Worm (Caenorhabditis elegans) whole organism, young adult: ENCODE results near the gene col-146.
A peak's percentile ranks its signal among the peaks of the same experiment; 100 is the strongest.

ENCODE experiments used
- C06A6.2 ChIP-seq: fragments of 200-800 bp; sonication (Bioruptor generic); conservative IDR thresholded peaks from 2 replicates; pipeline ENCODE4 v1.3.6; 2022; ENCODE audit warnings: missing genetic modification characterization, missing compliant biosample characterization
- F55B11.4 ChIP-seq: sonication (generic microtip); optimal IDR thresholded peaks from 2 replicates; lab custom pipeline; 2016; ENCODE audit warnings: missing compliant biosample characterization, missing genetic modification characterization, borderline replicate concordance; ENCODE audit not compliant: insufficient read depth
- K12H6.12 ChIP-seq: fragments of 200-800 bp; sonication (Bioruptor generic); optimal IDR thresholded peaks from 2 replicates; lab custom pipeline; 2018; ENCODE audit warnings: mild to moderate bottlenecking, missing genetic modification characterization, missing compliant biosample characterization
- T26A5.8 ChIP-seq: sonication (generic microtip); optimal IDR thresholded peaks from 2 replicates; lab custom pipeline; 2016; ENCODE audit warnings: missing genetic modification characterization, missing compliant biosample characterization
- Y56A3A.18 ChIP-seq: fragments of 200-800 bp; sonication (Bioruptor generic); IDR thresholded peaks from 2 replicates; pipeline ENCODE4 v1.3.6; 2022; ENCODE audit warnings: missing genetic modification reagents, missing genetic modification characterization, missing compliant biosample characterization
- Y79H2A.3 ChIP-seq: fragments of 200-800 bp; sonication (Bioruptor generic); conservative IDR thresholded peaks from 2 replicates; pipeline ENCODE4 v1.3.6; 2022; ENCODE audit warnings: missing genetic modification reagents, missing genetic modification characterization, missing compliant biosample characterization
- ZK185.1 ChIP-seq: sonication (generic microtip); optimal IDR thresholded peaks from 2 replicates; lab custom pipeline; 2016; ENCODE audit warnings: mild to moderate bottlenecking, missing genetic modification characterization, missing compliant biosample characterization; ENCODE audit not compliant: poor library complexity, severe bottlenecking
- atf-7 ChIP-seq: sonication (generic microtip); optimal IDR thresholded peaks from 2 replicates; lab custom pipeline; 2017; ENCODE audit warnings: mild to moderate bottlenecking, missing genetic modification characterization, missing compliant biosample characterization
- attf-6 ChIP-seq: fragments of 200-800 bp; sonication (Bioruptor generic); IDR thresholded peaks from 2 replicates; pipeline ENCODE4 v1.3.6; 2022; ENCODE audit warnings: missing genetic modification reagents, missing genetic modification characterization, missing compliant biosample characterization
- bed-1 ChIP-seq: fragments of 200-800 bp; sonication (Bioruptor generic); IDR thresholded peaks from 2 replicates; pipeline ENCODE4 v1.3.6; 2022; ENCODE audit warnings: missing genetic modification reagents, missing genetic modification characterization, missing compliant biosample characterization
- bed-2 ChIP-seq: fragments of 200-800 bp; sonication (Bioruptor generic); IDR thresholded peaks from 2 replicates; pipeline ENCODE4 v1.3.6; 2022; ENCODE audit warnings: missing genetic modification reagents, missing genetic modification characterization, missing compliant biosample characterization
- ccch-3 ChIP-seq: fragments of 200-800 bp; sonication (Bioruptor generic); optimal IDR thresholded peaks from 2 replicates; lab custom pipeline; 2018; ENCODE audit warnings: mild to moderate bottlenecking, missing genetic modification characterization, missing compliant biosample characterization
- cebp-2 ChIP-seq: fragments of 200-800 bp; sonication (Bioruptor generic); IDR thresholded peaks from 2 replicates; pipeline ENCODE4 v1.3.6; 2022; ENCODE audit warnings: missing genetic modification characterization, missing compliant biosample characterization
- chd-7 ChIP-seq: sonication (generic microtip); optimal IDR thresholded peaks from 2 replicates; lab custom pipeline; 2016; ENCODE audit warnings: mild to moderate bottlenecking, missing genetic modification characterization, moderate library complexity, missing compliant biosample characterization
- dox-1 ChIP-seq: fragments of 200-800 bp; sonication (Bioruptor generic); IDR thresholded peaks from 2 replicates; pipeline ENCODE4 v1.3.6; 2022; ENCODE audit warnings: missing genetic modification reagents, missing genetic modification characterization, missing compliant biosample characterization
- egl-18 ChIP-seq: fragments of 200-800 bp; sonication (Bioruptor generic); IDR thresholded peaks from 2 replicates; pipeline ENCODE4 v1.3.6; 2022; ENCODE audit warnings: missing genetic modification reagents, missing genetic modification characterization, missing compliant biosample characterization
- egrh-3 ChIP-seq: fragments of 200-800 bp; sonication (Bioruptor generic); IDR thresholded peaks from 2 replicates; pipeline ENCODE4 v1.3.6; 2022; ENCODE audit warnings: missing genetic modification reagents, missing genetic modification characterization, missing compliant biosample characterization
- hsf-1 ChIP-seq: fragments of 200-800 bp; sonication (Bioruptor generic); IDR thresholded peaks from 2 replicates; pipeline ENCODE4 v1.3.6; 2022; ENCODE audit warnings: missing genetic modification reagents, missing genetic modification characterization, missing compliant biosample characterization
- let-526 ChIP-seq: fragments of 200-800 bp; sonication (Bioruptor generic); IDR thresholded peaks from 2 replicates; pipeline ENCODE4 v1.3.6; 2022; ENCODE audit warnings: missing genetic modification reagents, missing genetic modification characterization, missing compliant biosample characterization
- lin-54 ChIP-seq: fragments of 200-800 bp; sonication (Bioruptor generic); optimal IDR thresholded peaks from 2 replicates; lab custom pipeline; 2018; ENCODE audit warnings: mild to moderate bottlenecking, missing genetic modification characterization, missing compliant biosample characterization
- lsy-27 ChIP-seq: sonication (generic microtip); optimal IDR thresholded peaks from 2 replicates; lab custom pipeline; 2017; ENCODE audit warnings: missing genetic modification characterization, mild to moderate bottlenecking, missing compliant biosample characterization, antibody characterized with exemption, missing genotype, borderline replicate concordance; ENCODE audit not compliant: insufficient read depth
- madf-3 ChIP-seq: fragments of 200-800 bp; sonication (Bioruptor generic); IDR thresholded peaks from 2 replicates; pipeline ENCODE4 v1.3.6; 2022; ENCODE audit warnings: missing genetic modification reagents, missing genetic modification characterization, missing compliant biosample characterization
- mcd-1 ChIP-seq: fragments of 200-800 bp; sonication (Bioruptor generic); IDR thresholded peaks from 2 replicates; pipeline ENCODE4 v1.3.6; 2022; ENCODE audit warnings: missing genetic modification reagents, missing genetic modification characterization, missing compliant biosample characterization
- mel-28 ChIP-seq: sonication (generic microtip); optimal IDR thresholded peaks from 2 replicates; lab custom pipeline; 2016; ENCODE audit warnings: borderline replicate concordance, mild to moderate bottlenecking, missing genetic modification characterization, missing compliant biosample characterization
- mxl-1 ChIP-seq: sonication (generic microtip); optimal IDR thresholded peaks from 2 replicates; lab custom pipeline; 2016; ENCODE audit warnings: missing genetic modification characterization, missing compliant biosample characterization
- nfya-1 ChIP-seq: sonication (generic microtip); optimal IDR thresholded peaks from 2 replicates; lab custom pipeline; 2017; ENCODE audit warnings: antibody characterized with exemption, missing compliant biosample characterization, missing genetic modification characterization, borderline replicate concordance; ENCODE audit not compliant: insufficient read depth
- nhr-179 ChIP-seq: sonication (generic microtip); optimal IDR thresholded peaks from 2 replicates; lab custom pipeline; 2016; ENCODE audit warnings: mild to moderate bottlenecking, missing genetic modification characterization, missing compliant biosample characterization
- nhr-80 ChIP-seq: sonication (generic microtip); optimal IDR thresholded peaks from 2 replicates; lab custom pipeline; 2016; ENCODE audit warnings: missing genetic modification characterization, missing compliant biosample characterization
- rec-8 ChIP-seq, 2 experiments: sonication (generic microtip); optimal IDR thresholded peaks; 2 replicates each; lab custom pipeline; 2016; ENCODE audit warnings: mild to moderate bottlenecking in 2 of 2, missing genetic modification characterization in 2 of 2, missing genetic modification reagents in 2 of 2, missing genotype in 2 of 2, missing biosample characterization in 1 of 2, missing compliant biosample characterization in 1 of 2, moderate library complexity in 1 of 2
- sptf-2 ChIP-seq: fragments of 200-800 bp; sonication (Bioruptor generic); optimal IDR thresholded peaks from 2 replicates; lab custom pipeline; 2018; ENCODE audit warnings: mild to moderate bottlenecking, missing genetic modification characterization, missing compliant biosample characterization
- ztf-3 ChIP-seq: fragments of 200-800 bp; sonication (Bioruptor generic); optimal IDR thresholded peaks from 2 replicates; lab custom pipeline; 2018; ENCODE audit warnings: mild to moderate bottlenecking, missing genetic modification characterization, missing compliant biosample characterization
- ztf-6 ChIP-seq: fragments of 200-800 bp; sonication (Bioruptor generic); IDR thresholded peaks from 2 replicates; pipeline ENCODE4 v1.3.6; 2022; ENCODE audit warnings: missing genetic modification reagents, missing genetic modification characterization, missing compliant biosample characterization

The col-146 gene

DNA sequence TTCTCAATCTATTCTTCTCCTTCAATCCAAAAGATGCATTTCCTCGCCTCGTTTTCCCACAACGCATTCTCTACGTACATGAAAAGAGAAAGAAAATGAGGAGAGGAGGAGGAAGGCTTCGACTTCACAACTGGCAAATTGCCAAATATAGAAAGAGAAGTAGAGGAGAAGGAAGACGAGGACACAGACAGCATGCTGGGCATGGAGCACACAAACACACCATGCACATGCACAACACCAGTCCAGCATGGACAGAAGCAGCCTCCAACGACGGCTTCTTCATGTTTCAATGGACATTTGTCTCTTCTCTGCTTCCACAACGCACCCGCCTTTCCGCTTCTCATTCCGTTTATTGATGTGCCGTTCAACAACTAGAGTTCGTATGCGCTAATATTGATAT is 34.9 kb downstream of the col-146 start:
- TF ChIP-seq bed-2 (GFP tag; lab: Robert Waterston, UW) (no peak), K12H6.12 (tag; lab: Kevin White, UChicago) (peak; percentile 5), Y56A3A.18 (0 out of 2 replicates have a peak, but pooled peaks have one; percentile 28), atf-7 (tag; lab: Kevin White, UChicago) (no peak), ztf-6 (no peak), ZK185.1 (tag; lab: Kevin White, UChicago) (peak; percentile 21)

DNA sequence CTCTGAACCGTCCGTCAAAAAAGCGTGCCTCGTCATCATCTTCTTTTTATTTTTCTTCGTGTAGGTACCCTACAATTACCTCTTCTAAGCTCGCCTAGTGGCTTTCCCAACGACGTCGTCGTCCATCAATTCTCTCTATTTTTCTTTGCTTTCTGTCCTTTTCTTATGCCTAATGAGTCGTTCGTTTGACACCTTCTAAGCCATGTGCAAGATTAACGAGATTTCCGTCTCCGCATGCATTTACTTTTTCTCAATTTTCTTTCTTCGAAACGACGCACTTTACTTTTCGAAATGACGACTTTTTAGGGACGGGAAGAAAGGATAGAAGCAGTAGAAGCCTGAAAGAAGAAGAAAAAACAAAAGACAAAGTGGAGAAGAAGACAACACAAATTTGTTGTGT is 36.7 kb downstream of the col-146 start, which contains the start of gene ZK287.1:
Gene ZK287.1 (plus strand): TSS at position 301 of the 400 bp plus-strand sequence.
- no peak for TF ChIP-seq lsy-27 (tag; lab: Kevin White, UChicago)

- no peak for TF ChIP-seq madf-3
- TF ChIP-seq sptf-2 (GFP tag; lab: Kevin White, UChicago): no peak
- TF ChIP-seq ccch-3 (GFP tag; lab: Kevin White, UChicago): no peak
- no peak for TF ChIP-seq let-526 (GFP tag; lab: Robert Waterston, UW)
- TF ChIP-seq nhr-80 (tag; lab: Kevin White, UChicago): peak; percentile 3
- TF ChIP-seq hsf-1 (GFP tag; lab: Robert Waterston, UW): no peak
- TF ChIP-seq bed-1 (GFP tag; lab: Robert Waterston, UW): no peak
- TF ChIP-seq C06A6.2 (GFP tag; lab: Robert Waterston, UW): no peak
Observed at ce11 chrV:9672495-9672894, 42.8 kb downstream of the col-146 start.

- TF ChIP-seq T26A5.8 (tag; lab: Kevin White, UChicago): no peak
- TF ChIP-seq Y79H2A.3 (GFP tag; lab: Robert Waterston, UW): no peak
- TF ChIP-seq attf-6 (GFP tag; lab: Robert Waterston, UW): no peak
- no peak for TF ChIP-seq F55B11.4
- no peak for TF ChIP-seq egl-18 (GFP tag; lab: Robert Waterston, UW)
- no peak for TF ChIP-seq nhr-80 (tag; lab: Kevin White, UChicago)
- no peak for TF ChIP-seq ccch-3 (GFP tag; lab: Kevin White, UChicago)
- no peak for TF ChIP-seq chd-7
- no peak for TF ChIP-seq ztf-6
- no peak for TF ChIP-seq egrh-3
- TF ChIP-seq rec-8 (tag; optimal IDR thresholded peaks at IDR 0.05; lab: Kevin White, UChicago): no peak
- no peak for TF ChIP-seq ztf-3
- no peak for TF ChIP-seq mcd-1 (GFP tag; lab: Robert Waterston, UW)
- no peak for TF ChIP-seq nhr-179 (tag; lab: Kevin White, UChicago)
- TF ChIP-seq mel-28 (tag; lab: Kevin White, UChicago): no peak
- TF ChIP-seq nfya-1 (tag; lab: Kevin White, UChicago): no peak
- no peak for TF ChIP-seq mxl-1 (tag; lab: Kevin White, UChicago)
- TF ChIP-seq dox-1 (GFP tag; lab: Robert Waterston, UW): no peak
- no peak for TF ChIP-seq cebp-2 (GFP tag; lab: Robert Waterston, UW)
Observed at ce11 chrV:9673199-9673843, 43.6 kb downstream of the col-146 start, which contains the start of gene sulp-8. Gene sulp-8, minus strand, starts transcription at chrV:9673667.

ce11 chrV:9677977-9678376 is 48.2 kb downstream of the col-146 start, which contains the start of gene cthd-1:
Gene cthd-1, plus strand, starts transcription at chrV:9678277.
- TF ChIP-seq nhr-80 (tag; lab: Kevin White, UChicago): peak; percentile 6
- no peak for TF ChIP-seq lin-54 (GFP tag; lab: Kevin White, UChicago)
